Worm (Caenorhabditis elegans) whole organism, early embryonic: ENCODE data around the gene str-35.

ENCODE experiments used
- B0310.2 ChIP-seq: sonication (generic microtip); optimal IDR thresholded peaks from 2 replicates; lab custom pipeline; 2016; ENCODE audit warnings: mild to moderate bottlenecking, missing genetic modification characterization, missing compliant biosample characterization
- F13C5.2 ChIP-seq: sonication (generic microtip); optimal IDR thresholded peaks from 2 replicates; lab custom pipeline; 2017; ENCODE audit warnings: mild to moderate bottlenecking, missing genetic modification characterization, inconsistent platforms, missing compliant biosample characterization
- aly-1 ChIP-seq: sonication (generic microtip); optimal IDR thresholded peaks from 2 replicates; lab custom pipeline; 2016; ENCODE audit warnings: missing genetic modification characterization, missing compliant biosample characterization
- ama-1 ChIP-seq: fragments of 150-350 bp; optimal IDR thresholded peaks from 2 replicates; lab custom pipeline; 2014
- ceh-13 ChIP-seq: fragments of 200-800 bp; sonication (Bioruptor generic); optimal IDR thresholded peaks from 2 replicates; lab custom pipeline; 2018; ENCODE audit warnings: mild to moderate bottlenecking, missing genetic modification characterization, missing compliant biosample characterization
- ceh-36 ChIP-seq: sonication (generic microtip); optimal IDR thresholded peaks from 2 replicates; lab custom pipeline; 2016; ENCODE audit warnings: missing genetic modification characterization, inconsistent platforms, missing compliant biosample characterization
- ets-7 ChIP-seq: sonication (generic microtip); optimal IDR thresholded peaks from 2 replicates; lab custom pipeline; 2016; ENCODE audit warnings: missing genotype, missing genetic modification characterization, missing compliant biosample characterization
- flt-1 ChIP-seq: fragments of 200-800 bp; sonication (Bioruptor generic); IDR thresholded peaks from 2 replicates; pipeline ENCODE4 v1.3.6; 2022; ENCODE audit warnings: missing genetic modification characterization, missing compliant biosample characterization
- hmbx-1 ChIP-seq: sonication (generic microtip); optimal IDR thresholded peaks from 2 replicates; lab custom pipeline; 2016; ENCODE audit warnings: mild to moderate bottlenecking, missing genetic modification characterization, missing compliant biosample characterization
- hmg-4 ChIP-seq: fragments of 200-800 bp; sonication (Bioruptor generic); optimal IDR thresholded peaks from 2 replicates; lab custom pipeline; 2018; ENCODE audit warnings: mild to moderate bottlenecking, missing genetic modification characterization, missing compliant biosample characterization
- hnd-1 ChIP-seq: sonication (generic microtip); optimal IDR thresholded peaks from 2 replicates; lab custom pipeline; 2016; ENCODE audit warnings: missing genetic modification characterization, missing compliant biosample characterization
- pes-1 ChIP-seq: fragments of 200-800 bp; sonication (Bioruptor generic); IDR thresholded peaks from 2 replicates; pipeline ENCODE4 v1.3.6; 2022; ENCODE audit warnings: missing genetic modification reagents, missing genetic modification characterization, missing compliant biosample characterization
- scrt-1 ChIP-seq: fragments of 200-800 bp; sonication (Bioruptor generic); IDR thresholded peaks from 2 replicates; pipeline ENCODE4 v1.3.6; 2022; ENCODE audit warnings: missing genetic modification characterization, missing compliant biosample characterization
- sea-1 ChIP-seq: fragments of 200-800 bp; sonication (Bioruptor generic); conservative IDR thresholded peaks from 2 replicates; pipeline ENCODE4 v1.3.6; 2022; ENCODE audit warnings: missing genetic modification characterization, missing compliant biosample characterization
- tbx-11 ChIP-seq: fragments of 200-800 bp; sonication (Bioruptor generic); IDR thresholded peaks from 2 replicates; pipeline ENCODE4 v1.3.6; 2022; ENCODE audit warnings: missing genetic modification characterization, missing compliant biosample characterization
- tbx-37 ChIP-seq: fragments of 200-800 bp; sonication (Bioruptor generic); conservative IDR thresholded peaks from 2 replicates; pipeline ENCODE4 v1.3.6; 2022; ENCODE audit warnings: missing genetic modification reagents, missing genetic modification characterization, missing compliant biosample characterization
- tra-4 ChIP-seq: sonication (generic microtip); optimal IDR thresholded peaks from 2 replicates; lab custom pipeline; 2017; ENCODE audit warnings: missing genetic modification characterization, missing compliant biosample characterization

str-35 gene

DNA sequence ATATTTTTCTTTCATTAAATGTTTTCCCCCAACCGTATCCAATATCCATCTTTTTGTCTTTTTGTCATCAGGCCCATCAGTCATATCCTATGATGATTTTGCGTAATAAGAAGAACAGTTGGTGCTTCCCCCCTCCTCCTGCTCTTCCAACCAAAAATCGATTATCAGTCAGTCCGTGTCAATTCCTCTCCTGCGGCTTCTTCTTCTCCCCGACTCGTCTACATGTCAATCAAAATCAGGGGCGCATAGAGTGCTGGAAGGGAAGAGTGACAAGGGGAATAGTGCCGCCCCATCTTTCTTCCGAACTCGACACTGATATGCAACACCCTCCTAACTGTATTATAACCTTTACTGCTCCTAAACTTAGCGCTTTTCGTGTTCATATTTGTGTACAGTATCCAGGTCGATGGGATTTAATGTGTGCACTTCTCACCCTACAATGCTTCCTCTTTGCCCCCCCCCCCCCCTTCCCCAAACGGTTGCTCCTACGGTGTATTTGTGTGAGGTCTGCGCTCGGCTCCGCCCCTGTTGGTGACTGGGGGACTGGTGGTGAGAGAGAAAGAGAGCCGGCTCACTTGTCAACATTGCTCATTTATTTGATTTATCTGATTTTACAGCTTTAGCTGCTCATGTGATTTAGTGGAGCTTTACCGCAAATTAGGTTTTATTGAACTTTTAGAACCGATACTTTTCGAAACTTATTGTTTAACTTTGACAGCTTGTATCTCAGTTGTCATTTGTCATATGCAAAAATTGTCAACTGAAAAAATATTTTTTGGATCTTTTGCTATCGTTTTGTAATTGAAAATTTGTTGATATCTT, 16.8 kb downstream of the str-35 start:
- TF ChIP-seq hmg-4 (GFP tag; lab: Kevin White, UChicago) (peak; percentile 65), tbx-37 (GFP tag; lab: Robert Waterston, UW) (no peak), pes-1 (GFP tag; lab: Robert Waterston, UW) (0 out of 2 replicates have a peak, but pooled peaks have one; percentile 4), ceh-36 (tag; lab: Kevin White, UChicago) (no peak), ets-7 (tag; lab: Kevin White, UChicago) (no peak), scrt-1 (GFP tag; lab: Robert Waterston, UW) (no peak)

DNA sequence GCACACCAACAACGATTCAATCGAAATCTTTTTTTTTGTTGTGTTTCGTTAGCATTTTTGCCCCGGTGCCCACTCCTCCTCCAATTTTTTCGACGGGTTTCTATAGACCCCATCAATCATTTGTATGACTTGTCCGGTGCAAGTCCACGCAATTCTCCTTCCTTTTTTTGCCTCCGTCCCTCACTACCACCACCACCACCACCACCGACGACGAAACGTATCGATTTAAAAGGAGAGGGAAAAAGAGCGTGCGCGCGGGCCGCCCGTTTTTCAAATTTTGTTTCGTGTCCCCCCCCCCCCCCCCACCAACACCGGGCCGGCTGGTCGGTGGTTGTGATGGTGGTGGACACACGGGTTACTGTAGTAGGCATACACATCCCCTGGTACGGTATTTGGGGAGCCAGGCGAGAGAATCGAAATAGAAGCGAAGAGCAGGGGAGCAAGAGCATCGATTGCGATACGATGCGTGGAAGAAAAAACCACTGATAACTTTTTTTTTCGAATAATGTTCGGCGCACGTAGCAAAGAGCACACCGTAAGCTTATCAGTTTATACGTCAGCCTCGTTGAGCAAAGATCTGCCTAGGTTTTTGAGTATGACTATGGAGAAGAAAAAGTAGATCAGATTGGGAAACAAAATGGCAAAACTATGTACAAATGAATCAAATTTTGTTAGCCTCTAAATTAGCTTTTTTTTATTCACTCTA, 20.6 kb downstream of the str-35 start:
- TF ChIP-seq ama-1 (lab: Kevin White, UChicago) (no peak), ceh-36 (tag; lab: Kevin White, UChicago) (peak; percentile 10), aly-1 (tag; lab: Kevin White, UChicago) (no peak), tra-4 (no peak), tbx-11 (GFP tag; lab: Robert Waterston, UW) (no peak), hmg-4 (GFP tag; lab: Kevin White, UChicago) (peak; percentile 41), tbx-37 (GFP tag; lab: Robert Waterston, UW) (no peak), F13C5.2 (no peak)

DNA sequence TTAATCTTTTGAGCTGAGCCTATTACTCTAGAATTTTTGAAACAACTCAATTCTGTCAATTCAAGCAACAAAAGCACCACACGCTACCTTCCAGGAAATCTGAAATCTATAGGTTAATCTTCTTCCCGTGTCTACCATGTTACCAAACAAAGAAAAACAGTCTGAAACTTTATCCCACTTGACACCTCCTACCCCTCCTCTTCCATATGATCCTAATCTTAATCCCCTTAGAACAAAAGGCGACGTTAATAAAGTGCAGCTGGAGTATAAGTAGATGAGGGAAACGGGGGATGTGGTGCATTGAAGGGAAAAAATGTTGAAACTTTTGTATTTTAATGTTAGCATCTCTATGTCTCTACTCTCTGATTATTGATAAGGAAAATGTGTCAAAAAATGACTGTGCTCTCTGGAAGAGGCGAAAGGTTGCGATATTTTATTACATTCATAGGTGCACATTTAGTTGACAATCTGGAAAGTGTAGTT, 21.5 kb downstream of the str-35 start:
- no peak for TF ChIP-seq tbx-37 (GFP tag; lab: Robert Waterston, UW)
- no peak for TF ChIP-seq sea-1 (GFP tag; lab: Robert Waterston, UW)
- TF ChIP-seq F13C5.2 = no peak
- TF ChIP-seq ceh-36 (tag; lab: Kevin White, UChicago) = peak; percentile 77
- TF ChIP-seq tra-4 = no peak

DNA sequence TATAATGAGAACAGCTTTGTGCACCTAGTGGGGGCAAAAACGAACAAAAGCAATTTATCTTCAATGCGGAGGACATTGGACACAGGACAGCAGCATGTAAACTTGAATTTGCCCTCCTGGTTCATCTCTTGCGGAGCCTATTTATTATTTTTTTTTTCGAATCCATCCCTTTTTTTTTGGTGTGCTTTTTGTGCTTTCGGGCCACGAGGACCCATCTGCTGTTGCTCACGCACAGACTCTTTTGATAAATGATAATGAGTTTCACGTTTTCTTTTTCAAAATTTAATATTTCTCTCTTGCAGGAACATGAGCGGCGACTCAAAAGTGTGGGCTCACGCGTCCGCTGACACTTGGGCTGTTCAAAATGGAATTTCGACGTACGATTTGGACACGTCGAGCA, 22.5 kb downstream of the str-35 start, which contains the start of gene unc-62:
TSS of gene unc-62 (plus strand) at position 301 of the 400 bp plus-strand sequence.
- TF ChIP-seq pes-1 (GFP tag; lab: Robert Waterston, UW) (no peak), hmg-4 (GFP tag; lab: Kevin White, UChicago) (no peak), F13C5.2 (no peak)

DNA sequence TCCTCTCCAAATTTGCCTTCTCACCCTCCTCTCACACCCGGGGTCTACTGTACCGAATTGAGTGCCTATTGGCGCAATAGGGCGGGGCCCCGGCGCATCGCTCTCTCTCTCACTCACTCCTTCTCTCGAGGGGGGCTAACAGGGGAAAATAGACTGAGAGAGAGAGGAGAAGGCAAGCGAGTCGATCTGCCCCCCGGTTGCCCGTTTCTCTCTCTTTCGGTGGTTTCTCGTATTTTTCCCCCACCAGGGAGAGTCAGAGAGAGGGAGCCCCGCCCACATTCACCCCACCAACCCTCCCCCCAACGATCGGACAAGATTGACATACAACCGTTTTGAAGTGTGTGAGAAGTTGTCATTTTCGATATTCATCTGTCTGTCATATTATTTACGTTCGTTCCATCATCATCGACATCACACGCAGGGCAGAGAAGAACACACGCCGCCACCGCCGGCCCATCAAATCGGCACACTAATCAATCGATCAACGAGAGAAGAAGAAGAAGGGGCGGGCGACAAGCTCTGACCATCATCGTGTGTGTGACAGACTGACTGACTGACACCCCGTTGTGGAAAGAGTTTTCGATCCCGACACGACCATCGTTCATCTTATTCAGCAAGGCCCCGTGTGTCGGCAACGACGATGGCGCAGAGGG, 24.6 kb downstream of the str-35 start:
- TF ChIP-seq F13C5.2 (peak; percentile 51), tbx-37 (GFP tag; lab: Robert Waterston, UW) (no peak), ceh-36 (tag; lab: Kevin White, UChicago) (no peak), hmbx-1 (tag; lab: Kevin White, UChicago) (no peak), tra-4 (no peak), scrt-1 (GFP tag; lab: Robert Waterston, UW) (0 out of 2 replicates have a peak, but pooled peaks have one; percentile 11), hmg-4 (GFP tag; lab: Kevin White, UChicago) (peak; percentile 70), sea-1 (GFP tag; lab: Robert Waterston, UW) (0 out of 2 replicates have a peak, but pooled peaks have one; percentile 44), ceh-13 (GFP tag; lab: Kevin White, UChicago) (no peak), B0310.2 (tag; lab: Kevin White, UChicago) (no peak), ama-1 (lab: Kevin White, UChicago) (no peak), tbx-11 (GFP tag; lab: Robert Waterston, UW) (no peak), hnd-1 (tag; lab: Kevin White, UChicago) (no peak), aly-1 (tag; lab: Kevin White, UChicago) (no peak), pes-1 (GFP tag; lab: Robert Waterston, UW) (peak; percentile 55; the same call in 1 of the 2 replicates), flt-1 (GFP tag; lab: Robert Waterston, UW) (no peak), ets-7 (tag; lab: Kevin White, UChicago) (no peak)

DNA sequence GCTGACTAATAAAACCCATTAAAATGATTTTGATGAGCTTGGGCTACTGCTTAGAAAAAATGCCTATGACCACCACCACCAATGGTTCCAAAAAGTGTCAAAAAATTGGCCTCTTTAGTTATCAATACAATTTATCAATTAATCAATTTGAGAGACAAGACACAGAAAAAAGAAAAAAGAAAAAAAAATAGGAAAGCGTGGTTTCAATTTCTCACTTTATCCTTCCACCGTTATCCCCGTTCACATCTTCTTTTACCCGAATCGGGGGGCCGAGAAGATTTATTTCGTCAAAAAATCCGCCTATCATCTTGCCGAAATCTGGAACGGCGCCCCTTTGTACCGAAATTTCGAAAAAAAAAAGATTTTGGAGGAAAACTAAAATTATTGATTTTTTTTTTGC, 26.1 kb downstream of the str-35 start:
- no peak for TF ChIP-seq scrt-1 (GFP tag; lab: Robert Waterston, UW)
- no peak for TF ChIP-seq ama-1 (lab: Kevin White, UChicago)
- TF ChIP-seq sea-1 (GFP tag; lab: Robert Waterston, UW) = no peak
- TF ChIP-seq flt-1 (GFP tag; lab: Robert Waterston, UW) = no peak
- no peak for TF ChIP-seq B0310.2 (tag; lab: Kevin White, UChicago)
- no peak for TF ChIP-seq ceh-13 (GFP tag; lab: Kevin White, UChicago)

DNA sequence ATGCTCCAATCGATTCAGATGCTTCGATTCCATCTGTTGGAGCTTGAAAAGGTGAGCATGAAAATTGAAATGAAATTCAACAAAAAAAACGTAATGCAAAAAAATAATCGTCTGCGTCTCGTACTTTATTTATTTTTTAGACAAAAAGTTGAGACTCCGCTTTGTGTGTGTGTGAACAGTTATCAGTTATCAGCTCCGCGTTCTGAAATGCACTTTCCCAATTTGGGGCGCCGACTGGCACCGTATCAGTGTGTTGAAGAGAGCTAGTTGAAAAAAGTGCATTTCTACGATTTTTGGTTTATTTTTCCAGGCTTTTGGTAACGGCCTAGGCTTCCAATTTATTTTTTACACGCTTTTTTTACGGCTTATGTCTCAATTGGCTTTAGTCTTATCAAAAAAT, 27.3 kb downstream of the str-35 start:
- no peak for TF ChIP-seq hmbx-1 (tag; lab: Kevin White, UChicago)
- TF ChIP-seq pes-1 (GFP tag; lab: Robert Waterston, UW) = no peak
- TF ChIP-seq sea-1 (GFP tag; lab: Robert Waterston, UW) = no peak
- TF ChIP-seq scrt-1 (GFP tag; lab: Robert Waterston, UW) = no peak
- no peak for TF ChIP-seq tra-4
- no peak for TF ChIP-seq ceh-36 (tag; lab: Kevin White, UChicago)
- TF ChIP-seq B0310.2 (tag; lab: Kevin White, UChicago) = no peak
- no peak for TF ChIP-seq tbx-37 (GFP tag; lab: Robert Waterston, UW)
- TF ChIP-seq tbx-11 (GFP tag; lab: Robert Waterston, UW) = no peak
- TF ChIP-seq hmg-4 (GFP tag; lab: Kevin White, UChicago) = no peak
- TF ChIP-seq ama-1 (lab: Kevin White, UChicago) = no peak
- no peak for TF ChIP-seq ets-7 (tag; lab: Kevin White, UChicago)
- no peak for TF ChIP-seq flt-1 (GFP tag; lab: Robert Waterston, UW)
- TF ChIP-seq ceh-13 (GFP tag; lab: Kevin White, UChicago) = no peak
- no peak for TF ChIP-seq F13C5.2
- TF ChIP-seq hnd-1 (tag; lab: Kevin White, UChicago) = no peak
- no peak for TF ChIP-seq aly-1 (tag; lab: Kevin White, UChicago)
